Worm (Caenorhabditis elegans) whole organism, L1 larva: ENCODE measurements around the gene B0432.8.

ENCODE experiments used
- C16A3.4 ChIP-seq: fragments of 150-350 bp; optimal IDR thresholded peaks from 2 replicates; lab custom pipeline; 2014; ENCODE audit warnings: missing biosample characterization, missing genetic modification characterization
- aly-2 ChIP-seq: fragments of 150-350 bp; optimal IDR thresholded peaks from 2 replicates; lab custom pipeline; 2014; ENCODE audit warnings: missing biosample characterization, missing genetic modification characterization
- blmp-1 ChIP-seq: fragments of 150-350 bp; optimal IDR thresholded peaks from 2 replicates; lab custom pipeline; 2014; ENCODE audit warnings: missing biosample characterization, missing genetic modification characterization
- ceh-8 ChIP-seq: fragments of 200-800 bp; sonication (Bioruptor generic); optimal IDR thresholded peaks from 2 replicates; lab custom pipeline; 2018; ENCODE audit warnings: mild to moderate bottlenecking, missing genetic modification characterization, moderate library complexity, missing compliant biosample characterization
- ceh-90 ChIP-seq: sonication (generic microtip); optimal IDR thresholded peaks from 2 replicates; lab custom pipeline; 2016; ENCODE audit warnings: missing genetic modification characterization, missing compliant biosample characterization
- ces-1 ChIP-seq: fragments of 150-350 bp; optimal IDR thresholded peaks from 2 replicates; lab custom pipeline; 2014; ENCODE audit warnings: missing biosample characterization, missing genetic modification reagents, missing genetic modification characterization
- dsc-1 ChIP-seq: sonication (generic microtip); optimal IDR thresholded peaks from 2 replicates; lab custom pipeline; 2016; ENCODE audit warnings: mild to moderate bottlenecking, missing genetic modification characterization, missing compliant biosample characterization
- efl-1 ChIP-seq, 4 experiments: fragments of 150-350 bp; optimal IDR thresholded peaks in 3 of 4; peaks in 1 of 4; 1 replicate in 1 of 4; 2 replicates in 3 of 4; lab custom pipeline; 2014; ENCODE audit warnings: missing biosample characterization in 2 of 4, missing genetic modification characterization in 2 of 4, missing genetic modification reagents in 2 of 4
- egl-13 ChIP-seq: sonication (generic microtip); optimal IDR thresholded peaks from 2 replicates; lab custom pipeline; 2016; ENCODE audit warnings: missing genotype, missing genetic modification reagents, missing genetic modification characterization, missing compliant biosample characterization
- egl-27 ChIP-seq, 2 experiments: fragments of 150-350 bp in 1 of 2; sonication (generic microtip); optimal IDR thresholded peaks; 3 replicates each; lab custom pipeline; 2017 to 2018; ENCODE audit warnings: missing biosample characterization in 2 of 2, missing genetic modification characterization in 2 of 2, missing genetic modification reagents in 2 of 2
- elt-3 ChIP-seq, 6 experiments: fragments of 150-350 bp in 1 of 6; sonication (generic microtip); optimal IDR thresholded peaks; 2 replicates each; lab custom pipeline; 2017 to 2018; ENCODE audit warnings: missing biosample characterization in 6 of 6, missing genetic modification characterization in 6 of 6, inconsistent platforms in 1 of 6
- fkh-10 ChIP-seq: sonication (generic microtip); optimal IDR thresholded peaks from 2 replicates; lab custom pipeline; 2017; ENCODE audit warnings: missing biosample characterization, missing genetic modification reagents, missing genetic modification characterization
- fkh-8 ChIP-seq: sonication (generic microtip); optimal IDR thresholded peaks from 2 replicates; lab custom pipeline; 2016; ENCODE audit warnings: mild to moderate bottlenecking, missing genetic modification characterization, missing compliant biosample characterization
- fos-1 ChIP-seq: fragments of 150-350 bp; optimal IDR thresholded peaks from 2 replicates; lab custom pipeline; 2014; ENCODE audit warnings: missing biosample characterization, missing genetic modification characterization
- grh-1 ChIP-seq: fragments of 200-800 bp; sonication (Bioruptor generic); IDR thresholded peaks from 2 replicates; pipeline ENCODE4 v1.3.6; 2022; ENCODE audit warnings: missing genetic modification reagents, missing genetic modification characterization, missing compliant biosample characterization
- hlh-17 ChIP-seq: fragments of 200-800 bp; sonication (Bioruptor generic); optimal IDR thresholded peaks from 2 replicates; lab custom pipeline; 2018; ENCODE audit warnings: missing genetic modification characterization, mild to moderate bottlenecking, missing compliant biosample characterization, moderate library complexity, borderline replicate concordance
- lin-13 ChIP-seq: fragments of 150-350 bp; optimal IDR thresholded peaks from 2 replicates; lab custom pipeline; 2014; ENCODE audit warnings: missing biosample characterization, missing genetic modification reagents, missing genetic modification characterization
- lin-14 ChIP-seq: fragments of 200-800 bp; sonication (Bioruptor generic); optimal IDR thresholded peaks from 2 replicates; lab custom pipeline; 2018; ENCODE audit warnings: mild to moderate bottlenecking, missing genetic modification characterization, moderate library complexity, missing compliant biosample characterization
- lin-35 ChIP-seq, 2 experiments: fragments of 150-350 bp; optimal IDR thresholded peaks; 2 replicates each; lab custom pipeline; 2014; ENCODE audit warnings: missing biosample characterization in 2 of 2, missing genetic modification characterization in 2 of 2, missing genetic modification reagents in 2 of 2
- lir-3 ChIP-seq: sonication (generic microtip); optimal IDR thresholded peaks from 2 replicates; lab custom pipeline; 2016; ENCODE audit warnings: mild to moderate bottlenecking, missing genetic modification characterization, moderate library complexity, missing compliant biosample characterization; ENCODE audit not compliant: poor library complexity
- mab-9 ChIP-seq: fragments of 200-800 bp; sonication (Bioruptor generic); IDR thresholded peaks from 2 replicates; pipeline ENCODE4 v1.3.6; 2022; ENCODE audit warnings: missing genetic modification reagents, missing genetic modification characterization, missing compliant biosample characterization
- mef-2 ChIP-seq: fragments of 150-350 bp; optimal IDR thresholded peaks from 2 replicates; lab custom pipeline; 2014; ENCODE audit warnings: missing biosample characterization, missing genetic modification characterization
- nhr-11 ChIP-seq: fragments of 150-350 bp; optimal IDR thresholded peaks from 2 replicates; lab custom pipeline; 2014; ENCODE audit warnings: missing biosample characterization, missing genetic modification characterization
- nhr-237 ChIP-seq: fragments of 150-350 bp; optimal IDR thresholded peaks from 2 replicates; lab custom pipeline; 2014; ENCODE audit warnings: missing biosample characterization, missing genetic modification characterization
- nhr-47 ChIP-seq: sonication (generic microtip); optimal IDR thresholded peaks from 2 replicates; lab custom pipeline; 2016; ENCODE audit warnings: mild to moderate bottlenecking, missing genetic modification characterization, moderate library complexity, missing compliant biosample characterization
- nhr-71 ChIP-seq: sonication (generic microtip); optimal IDR thresholded peaks from 2 replicates; lab custom pipeline; 2016; ENCODE audit warnings: mild to moderate bottlenecking, missing genetic modification characterization, moderate library complexity, missing compliant biosample characterization
- nhr-84 ChIP-seq: sonication (generic microtip); optimal IDR thresholded peaks from 2 replicates; lab custom pipeline; 2017; ENCODE audit warnings: missing biosample characterization, missing genetic modification characterization
- nhr-85 ChIP-seq: sonication (generic microtip); peaks from one replicate; lab custom pipeline; 2016; ENCODE audit warnings: missing genetic modification characterization, inconsistent platforms, missing compliant biosample characterization
- sox-4 ChIP-seq: sonication (generic microtip); optimal IDR thresholded peaks from 2 replicates; lab custom pipeline; 2016; ENCODE audit warnings: missing genetic modification characterization, missing compliant biosample characterization
- sup-37 ChIP-seq: fragments of 200-800 bp; sonication (Bioruptor generic); optimal IDR thresholded peaks from 2 replicates; lab custom pipeline; 2018; ENCODE audit warnings: mild to moderate bottlenecking, missing genetic modification characterization, missing compliant biosample characterization
- tbx-2 ChIP-seq: sonication (generic microtip); optimal IDR thresholded peaks from 2 replicates; lab custom pipeline; 2016; ENCODE audit warnings: missing genetic modification characterization, missing compliant biosample characterization
- tlp-1 ChIP-seq: fragments of 150-350 bp; optimal IDR thresholded peaks from 2 replicates; lab custom pipeline; 2014; ENCODE audit warnings: missing biosample characterization, missing genetic modification characterization
- unc-130 ChIP-seq: fragments of 150-350 bp; optimal IDR thresholded peaks from 2 replicates; lab custom pipeline; 2017; ENCODE audit warnings: missing biosample characterization, missing genetic modification characterization, inconsistent platforms
- unc-86 ChIP-seq: sonication (generic microtip); optimal IDR thresholded peaks from 2 replicates; lab custom pipeline; 2016; ENCODE audit warnings: missing genetic modification characterization, missing compliant biosample characterization
- zip-4 ChIP-seq: fragments of 200-800 bp; sonication (Bioruptor generic); optimal IDR thresholded peaks from 2 replicates; lab custom pipeline; 2018; ENCODE audit warnings: mild to moderate bottlenecking, missing genetic modification characterization, moderate library complexity, missing compliant biosample characterization
- ztf-11 ChIP-seq, 2 experiments: sonication (generic microtip); optimal IDR thresholded peaks; 2 replicates each; lab custom pipeline; 2016 to 2017; ENCODE audit warnings: missing genetic modification characterization in 2 of 2, missing biosample characterization in 1 of 2, missing compliant biosample characterization in 1 of 2

Gene B0432.8

DNA sequence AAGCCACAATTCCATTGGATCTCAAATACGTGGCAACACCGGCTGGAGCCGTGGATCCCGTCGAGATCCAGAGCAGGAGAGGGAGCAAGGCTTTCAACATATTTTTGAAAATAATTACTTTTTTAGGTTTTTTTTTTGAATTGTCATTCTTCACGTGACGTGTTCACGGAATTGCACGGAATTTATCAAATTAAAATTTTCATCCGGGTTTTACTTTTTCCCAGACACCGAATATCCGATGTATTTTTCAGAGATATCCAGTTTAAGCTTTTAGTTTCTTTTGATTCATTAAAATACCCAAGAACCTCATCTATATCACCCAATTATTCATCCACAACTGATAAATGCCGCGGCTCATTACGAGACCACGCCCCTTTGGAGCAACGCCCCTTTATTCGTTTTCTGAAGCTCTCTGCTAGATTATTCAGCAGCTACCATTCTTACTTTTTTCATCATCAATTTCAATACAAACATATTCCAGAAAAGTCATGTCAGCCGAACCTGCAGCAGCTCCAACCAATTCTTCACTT lies 18.4 kb upstream of the B0432.8 start, which contains the start of the genes clec-117 and B0432.1:
TSS of gene clec-117 (minus strand) at position 101 of the 530 bp plus-strand sequence.
TSS of gene B0432.1 (plus strand) at position 480 of the 530 bp plus-strand sequence.
- TF ChIP-seq lin-13 (GFP tag; lab: Kevin White, UChicago) (no peak), nhr-237 (tag; lab: Kevin White, UChicago) (no peak), dsc-1 (tag; lab: Kevin White, UChicago) (no peak), egl-27 (tag; optimal IDR thresholded peaks at IDR 0.05; lab: Kevin White, UChicago) (no peak), ceh-90 (tag; lab: Kevin White, UChicago) (no peak)
- TF ChIP-seq, all 84 proteins: peak for 0

DNA sequence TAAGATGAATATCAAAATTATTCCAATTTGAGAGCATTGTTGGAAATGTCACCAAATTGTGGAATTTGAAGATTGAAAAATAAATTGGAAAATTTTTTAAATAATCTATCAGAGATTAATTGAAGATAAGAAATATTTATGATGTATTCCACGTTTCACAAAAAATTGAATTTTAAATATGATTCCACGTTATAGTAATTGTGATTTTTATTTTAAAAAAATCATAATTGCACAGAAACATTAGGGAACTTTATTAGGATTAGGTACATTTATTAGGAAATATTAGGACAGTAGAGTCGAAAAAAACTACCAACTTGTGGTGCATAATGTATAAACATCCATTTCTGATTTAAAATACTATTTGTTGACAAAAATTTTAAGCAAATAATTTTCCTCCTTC lies 16.1 kb upstream of the B0432.8 start, which contains the start of gene B0432.11:
TSS of gene B0432.11 (minus strand) at position 101 of the 400 bp plus-strand sequence.
- TF ChIP-seq mab-9 (no peak), ceh-90 (tag; lab: Kevin White, UChicago) (no peak), aly-2 (tag; lab: Kevin White, UChicago) (no peak), ceh-8 (GFP tag; lab: Kevin White, UChicago) (no peak), lir-3 (tag; lab: Kevin White, UChicago) (no peak)

DNA sequence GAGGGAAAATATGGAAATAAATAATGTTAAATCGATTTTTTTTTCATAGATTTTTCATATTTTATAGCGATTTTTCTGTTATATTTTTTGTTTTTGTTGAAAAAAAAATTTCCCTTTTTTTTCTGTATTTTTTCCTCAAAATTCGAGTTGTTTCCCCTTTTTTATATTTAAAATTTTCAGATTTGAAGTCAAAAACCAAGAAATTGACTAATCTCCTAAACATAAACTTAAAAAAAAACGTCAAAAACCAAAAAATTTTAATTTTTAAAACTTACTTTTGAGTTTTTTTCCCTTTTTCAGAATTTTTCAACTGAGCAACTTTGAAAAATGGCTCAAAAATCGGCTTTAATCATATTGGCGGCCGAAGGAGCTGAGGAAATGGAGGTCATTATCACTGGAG lies 11.7 kb upstream of the B0432.8 start, which contains the start of gene djr-1.1:
TSS of gene djr-1.1 (plus strand) at position 301 of the 400 bp plus-strand sequence.
- no peak for TF ChIP-seq nhr-71 (tag; lab: Kevin White, UChicago)

DNA sequence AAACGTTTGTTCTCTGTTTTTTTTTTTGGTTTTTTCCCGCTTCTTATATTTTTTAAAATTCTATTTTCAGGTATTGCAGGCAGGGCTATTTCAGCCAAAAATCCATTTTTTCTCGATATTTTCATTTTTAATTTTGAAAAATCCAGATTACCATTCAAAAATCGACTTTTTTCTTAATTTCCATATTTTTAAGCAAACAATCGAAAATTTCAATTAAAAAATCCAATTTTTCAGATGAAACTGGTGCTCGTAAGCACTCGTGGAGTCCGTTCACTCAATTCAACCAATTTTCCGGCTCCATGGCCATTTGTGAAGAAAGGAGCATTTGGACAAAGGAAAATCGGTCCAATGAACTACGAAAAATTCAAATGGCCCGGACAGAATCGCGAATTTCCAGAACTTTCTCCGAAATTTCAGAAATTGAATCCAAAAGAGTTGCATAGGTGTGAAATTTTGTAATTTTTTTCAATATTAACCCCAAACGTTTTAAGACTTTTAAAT lies 10.2 kb upstream of the B0432.8 start, which contains the start of gene mrpl-41:
TSS of gene mrpl-41 (plus strand) at position 235 of the 501 bp plus-strand sequence.
- TF ChIP-seq efl-1 (optimal IDR thresholded peaks at IDR 0.05; lab: Kevin White, UChicago) (no peak), efl-1 (GFP tag; optimal IDR thresholded peaks at IDR 0.05 in 1 of 2; lab: Kevin White, UChicago) (peak in 1 of 2 experiments; percentile 91), fkh-8 (tag; lab: Kevin White, UChicago) (no peak)

DNA sequence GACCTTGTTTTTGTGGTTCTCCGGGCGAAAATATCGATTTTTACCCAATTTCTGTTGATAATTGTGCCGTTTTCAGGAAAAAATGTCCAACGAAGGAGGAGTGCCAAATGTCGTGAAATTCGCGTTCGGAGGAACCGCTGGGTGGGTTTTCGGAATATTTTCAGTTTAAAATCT lies 7.9 kb upstream of the B0432.8 start, which contains the start of gene misc-1:
TSS of gene misc-1 (plus strand) at position 75 of the 174 bp plus-strand sequence.
- TF ChIP-seq lir-3 (tag; lab: Kevin White, UChicago) (no peak), nhr-11 (no peak), mef-2 (tag; lab: Kevin White, UChicago) (no peak), zip-4 (GFP tag; lab: Kevin White, UChicago) (no peak), elt-3 (tag; optimal IDR thresholded peaks at IDR 0.05; lab: Kevin White, UChicago) (no peak), unc-86 (no peak), sup-37 (no peak), blmp-1 (tag; lab: Kevin White, UChicago) (no peak), nhr-47 (no peak), ztf-11 (tag; optimal IDR thresholded peaks at IDR 0.05; lab: Kevin White, UChicago) (no peak), nhr-237 (tag; lab: Kevin White, UChicago) (no peak), nhr-85 (no peak)
- TF ChIP-seq, all 84 proteins: peak for 0

DNA sequence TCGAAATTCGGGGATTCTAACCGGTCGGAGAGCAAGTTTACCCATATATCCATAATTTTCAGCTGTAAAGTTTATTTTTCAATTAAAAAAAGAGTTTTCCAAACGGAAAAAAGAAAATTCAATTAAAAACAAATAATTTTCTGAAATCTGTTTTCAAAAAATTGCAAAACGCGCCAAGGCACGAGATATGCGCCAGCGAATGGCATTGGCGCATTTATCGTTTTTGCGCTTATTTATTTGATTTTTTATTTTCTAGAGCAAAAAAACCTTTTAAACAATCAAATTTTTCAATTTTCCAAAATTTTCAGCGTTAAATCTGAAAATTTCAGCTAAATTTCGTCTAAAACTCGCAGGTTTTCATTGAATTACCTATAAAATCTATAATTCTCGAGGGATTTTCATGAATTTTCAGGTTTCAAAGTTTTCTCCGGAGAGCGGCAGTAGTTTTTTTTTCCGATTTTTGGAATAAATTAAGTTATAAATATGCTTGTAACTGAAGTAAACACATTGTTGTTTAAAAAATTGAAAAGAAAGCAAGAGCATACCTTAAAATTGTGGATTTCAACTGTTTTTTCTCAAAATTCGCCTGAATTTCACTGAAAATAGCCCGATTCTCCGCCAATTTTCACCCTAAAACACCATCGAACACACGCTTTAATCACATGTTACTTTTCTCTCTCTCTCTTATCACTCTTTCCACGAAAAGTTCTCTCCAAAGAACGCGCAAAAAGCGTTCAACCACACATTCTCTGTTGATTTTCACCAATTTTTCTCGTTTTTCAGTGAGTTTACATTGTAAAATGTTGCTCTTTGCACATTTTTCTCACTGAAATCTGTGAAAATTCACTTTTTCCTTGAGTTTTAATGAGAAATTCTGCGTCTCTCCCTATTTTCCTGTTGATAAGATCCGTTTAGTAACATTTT lies 7.4 kb upstream of the B0432.8 start, which contains the start of gene B0432.10:
TSS of gene B0432.10 (minus strand) at position 649 of the 924 bp plus-strand sequence.
- TF ChIP-seq lin-35 (GFP tag; optimal IDR thresholded peaks at IDR 0.05; lab: Kevin White, UChicago) (peak; percentile 95 to 97), ceh-90 (tag; lab: Kevin White, UChicago) (peak; percentile 43), lin-14 (GFP tag; lab: Kevin White, UChicago) (peak; percentile 89), grh-1 (GFP tag; lab: Robert Waterston, UW) (peak; percentile 77), ces-1 (GFP tag; lab: Kevin White, UChicago) (no peak), tbx-2 (tag; lab: Kevin White, UChicago) (peak; percentile 87), nhr-237 (tag; lab: Kevin White, UChicago) (peak; percentile 53), ztf-11 (tag; optimal IDR thresholded peaks at IDR 0.05; lab: Kevin White, UChicago) (peak in 1 of 2 experiments; percentile 54), unc-130 (tag; lab: Kevin White, UChicago) (peak; percentile 95), fos-1 (tag; lab: Kevin White, UChicago) (peak; percentile 55), C16A3.4 (peak; percentile 85), unc-86 (peak; percentile 78), hlh-17 (GFP tag; lab: Kevin White, UChicago) (no peak), efl-1 (optimal IDR thresholded peaks at IDR 0.05; lab: Kevin White, UChicago) (peak; percentile 76 to 97), efl-1 (GFP tag; optimal IDR thresholded peaks at IDR 0.05 in 1 of 2; lab: Kevin White, UChicago) (peak; percentile 97 to 100), tlp-1 (tag; lab: Kevin White, UChicago) (no peak), elt-3 (tag; optimal IDR thresholded peaks at IDR 0.05; lab: Kevin White, UChicago) (peak in 2 of 6 experiments; percentile 68 to 92), fkh-10 (GFP tag; lab: Kevin White, UChicago) (no peak), egl-13 (tag; lab: Kevin White, UChicago) (peak; percentile 81), egl-27 (tag; optimal IDR thresholded peaks at IDR 0.05; lab: Kevin White, UChicago) (no peak), nhr-84 (tag; lab: Kevin White, UChicago) (no peak), blmp-1 (tag; lab: Kevin White, UChicago) (peak; percentile 77), sox-4 (tag; lab: Kevin White, UChicago) (peak; percentile 62)
